Worm (Caenorhabditis elegans): ENCODE data around the gene nhr-251.

DNA sequence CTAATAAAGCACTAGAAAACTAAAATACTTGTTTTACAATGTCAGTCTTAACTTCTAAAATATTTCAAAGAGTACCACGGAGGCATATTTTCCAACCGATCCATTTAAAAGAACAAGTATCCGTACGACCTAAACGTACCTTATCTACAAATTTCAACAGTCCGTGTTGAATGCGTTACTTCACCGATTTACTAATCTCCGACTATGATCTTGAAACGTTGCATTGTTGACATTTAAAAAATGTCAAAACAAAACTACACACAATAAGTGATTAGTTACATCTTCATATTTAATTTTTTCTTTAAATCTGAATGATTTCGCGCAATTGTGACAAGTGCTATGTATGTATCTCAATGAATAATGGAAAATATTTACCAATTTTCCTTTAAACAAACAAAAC, 2.5 kb upstream of the nhr-251 start:
- TF ChIP-seq ceh-58 (GFP tag; IDR thresholded peaks at IDR 0.05) = no peak
- no peak for TF ChIP-seq D2030.7 (GFP tag; IDR thresholded peaks at IDR 0.05)
- no peak for TF ChIP-seq rec-8 (tag; optimal IDR thresholded peaks at IDR 0.05)
